Worm (Caenorhabditis elegans) whole organism, L2 larva: ENCODE measurements around the gene arrd-6.

Experiments used
- C34F6.9 ChIP-seq: fragments of 150-350 bp; optimal IDR thresholded peaks from 2 replicates; lab custom pipeline; 2014; ENCODE audit warnings: missing biosample characterization, missing genetic modification characterization
- F13H6.1 ChIP-seq: sonication (generic microtip); optimal IDR thresholded peaks from 2 replicates; lab custom pipeline; 2016; ENCODE audit warnings: missing genetic modification characterization, missing compliant biosample characterization
- R02D3.7 ChIP-seq: fragments of 150-350 bp; optimal IDR thresholded peaks from 2 replicates; lab custom pipeline; 2014; ENCODE audit warnings: missing biosample characterization, missing genetic modification characterization
- Y55F3AM.14 ChIP-seq: fragments of 200-800 bp; sonication (Bioruptor generic); optimal IDR thresholded peaks from 2 replicates; lab custom pipeline; 2018; ENCODE audit warnings: mild to moderate bottlenecking, missing genetic modification characterization, missing compliant biosample characterization
- ZK546.5 ChIP-seq: sonication (generic microtip); optimal IDR thresholded peaks from 2 replicates; lab custom pipeline; 2017; ENCODE audit warnings: missing biosample characterization, missing genetic modification characterization
- alr-1 ChIP-seq: fragments of 150-350 bp; optimal IDR thresholded peaks from 2 replicates; lab custom pipeline; 2014; ENCODE audit warnings: missing biosample characterization, missing genetic modification characterization
- aly-2 ChIP-seq: fragments of 150-350 bp; optimal IDR thresholded peaks from 2 replicates; lab custom pipeline; 2014; ENCODE audit warnings: missing biosample characterization, missing genetic modification characterization
- ama-1 ChIP-seq: fragments of 150-350 bp; optimal IDR thresholded peaks from 2 replicates; lab custom pipeline; 2018; ENCODE audit warnings: inconsistent platforms
- ceh-16 ChIP-seq: fragments of 150-350 bp; optimal IDR thresholded peaks from 2 replicates; lab custom pipeline; 2014; ENCODE audit warnings: missing biosample characterization, missing genetic modification characterization
- ceh-82 ChIP-seq: fragments of 150-350 bp; optimal IDR thresholded peaks from 2 replicates; lab custom pipeline; 2014; ENCODE audit warnings: missing biosample characterization, missing genetic modification characterization
- crh-2 ChIP-seq: sonication (generic microtip); optimal IDR thresholded peaks from 2 replicates; lab custom pipeline; 2017; ENCODE audit warnings: missing biosample characterization, missing genetic modification characterization
- fos-1 ChIP-seq: fragments of 150-350 bp; optimal IDR thresholded peaks from 2 replicates; lab custom pipeline; 2014; ENCODE audit warnings: missing biosample characterization, missing genetic modification characterization
- gmeb-1 ChIP-seq: fragments of 150-350 bp; optimal IDR thresholded peaks from 2 replicates; lab custom pipeline; 2014; ENCODE audit warnings: missing biosample characterization, missing genetic modification characterization
- lin-11 ChIP-seq: fragments of 150-350 bp; sonication (generic microtip); optimal IDR thresholded peaks from 2 replicates; lab custom pipeline; 2014; ENCODE audit warnings: missing biosample characterization, missing genetic modification characterization, inconsistent platforms, mixed read lengths
- lin-13 ChIP-seq: fragments of 150-350 bp; optimal IDR thresholded peaks from 2 replicates; lab custom pipeline; 2014; ENCODE audit warnings: missing biosample characterization, missing genetic modification reagents, missing genetic modification characterization
- lin-39 ChIP-seq: fragments of 150-350 bp; optimal IDR thresholded peaks from 2 replicates; lab custom pipeline; 2014; ENCODE audit warnings: missing biosample characterization, missing genetic modification reagents, missing genetic modification characterization
- lsy-2 ChIP-seq, 2 experiments: fragments of 150-350 bp in 1 of 2; sonication (generic microtip) in 1 of 2; optimal IDR thresholded peaks; 2 replicates each; lab custom pipeline; 2014 to 2017; ENCODE audit warnings: missing biosample characterization in 2 of 2, missing genetic modification characterization in 2 of 2
- mab-5 ChIP-seq: fragments of 150-350 bp; optimal IDR thresholded peaks from 2 replicates; lab custom pipeline; 2014; ENCODE audit warnings: missing biosample characterization, missing genetic modification characterization
- mdl-1 ChIP-seq, 2 experiments: fragments of 150-350 bp in 1 of 2; sonication (generic microtip) in 1 of 2; optimal IDR thresholded peaks; 2 replicates each; lab custom pipeline; 2017; ENCODE audit warnings: missing biosample characterization in 2 of 2, missing genetic modification characterization in 2 of 2
- nhr-10 ChIP-seq: sonication (generic microtip); optimal IDR thresholded peaks from 2 replicates; lab custom pipeline; 2017; ENCODE audit warnings: missing biosample characterization, missing genetic modification characterization
- nhr-129 ChIP-seq: fragments of 150-350 bp; optimal IDR thresholded peaks from 2 replicates; lab custom pipeline; 2014; ENCODE audit warnings: missing biosample characterization, missing genetic modification characterization
- nhr-21 ChIP-seq: fragments of 150-350 bp; optimal IDR thresholded peaks from 2 replicates; lab custom pipeline; 2014; ENCODE audit warnings: missing biosample characterization, missing genetic modification characterization
- nhr-25 ChIP-seq: fragments of 150-350 bp; sonication (generic microtip); optimal IDR thresholded peaks from 3 replicates; lab custom pipeline; 2014; ENCODE audit warnings: missing biosample characterization, missing genetic modification characterization
- nhr-6 ChIP-seq: fragments of 150-350 bp; optimal IDR thresholded peaks from 2 replicates; lab custom pipeline; 2014; ENCODE audit warnings: missing biosample characterization, missing genetic modification characterization
- peb-1 ChIP-seq: fragments of 150-350 bp; optimal IDR thresholded peaks from 2 replicates; lab custom pipeline; 2014; ENCODE audit warnings: missing biosample characterization, missing genetic modification characterization
- sem-4 ChIP-seq: fragments of 150-350 bp; optimal IDR thresholded peaks from 2 replicates; lab custom pipeline; 2014; ENCODE audit warnings: missing biosample characterization, missing genetic modification reagents, missing genetic modification characterization
- skn-1 ChIP-seq: sonication (generic microtip); optimal IDR thresholded peaks from 2 replicates; lab custom pipeline; 2017; ENCODE audit warnings: missing biosample characterization, missing genetic modification characterization
- sma-3 ChIP-seq: sonication (generic microtip); optimal IDR thresholded peaks from 2 replicates; lab custom pipeline; 2016; ENCODE audit warnings: missing genetic modification reagents, missing genetic modification characterization, missing compliant biosample characterization
- sma-9 ChIP-seq, 2 experiments: fragments of 150-350 bp in 1 of 2; sonication (generic microtip) in 1 of 2; optimal IDR thresholded peaks; 2 replicates each; lab custom pipeline; 2014 to 2016; ENCODE audit warnings: missing genetic modification characterization in 2 of 2, mild to moderate bottlenecking in 1 of 2, missing biosample characterization in 1 of 2, missing compliant biosample characterization in 1 of 2, missing genetic modification reagents in 1 of 2, moderate library complexity in 1 of 2
- snpc-4 ChIP-seq: fragments of 150-350 bp; optimal IDR thresholded peaks from 2 replicates; lab custom pipeline; 2014; ENCODE audit warnings: missing biosample characterization, missing genetic modification characterization
- unc-39 ChIP-seq: fragments of 150-350 bp; optimal IDR thresholded peaks from 2 replicates; lab custom pipeline; 2014; ENCODE audit warnings: missing biosample characterization, missing genetic modification characterization
- unc-55 ChIP-seq: fragments of 150-350 bp; sonication (generic microtip); optimal IDR thresholded peaks from 3 replicates; lab custom pipeline; 2014; ENCODE audit warnings: missing biosample characterization, missing genetic modification reagents, missing genetic modification characterization
- unc-62 ChIP-seq: fragments of 150-350 bp; optimal IDR thresholded peaks from 2 replicates; lab custom pipeline; 2014; ENCODE audit warnings: missing biosample characterization, missing genetic modification reagents, missing genetic modification characterization
- zag-1 ChIP-seq: fragments of 150-350 bp; optimal IDR thresholded peaks from 2 replicates; lab custom pipeline; 2014; ENCODE audit warnings: missing biosample characterization, missing genetic modification characterization
- ztf-11 ChIP-seq: sonication (generic microtip); optimal IDR thresholded peaks from 2 replicates; lab custom pipeline; 2017; ENCODE audit warnings: missing biosample characterization, missing genetic modification characterization
- ztf-4 ChIP-seq: fragments of 150-350 bp; optimal IDR thresholded peaks from 2 replicates; lab custom pipeline; 2014; ENCODE audit warnings: missing biosample characterization, missing genetic modification characterization

The arrd-6 gene

DNA sequence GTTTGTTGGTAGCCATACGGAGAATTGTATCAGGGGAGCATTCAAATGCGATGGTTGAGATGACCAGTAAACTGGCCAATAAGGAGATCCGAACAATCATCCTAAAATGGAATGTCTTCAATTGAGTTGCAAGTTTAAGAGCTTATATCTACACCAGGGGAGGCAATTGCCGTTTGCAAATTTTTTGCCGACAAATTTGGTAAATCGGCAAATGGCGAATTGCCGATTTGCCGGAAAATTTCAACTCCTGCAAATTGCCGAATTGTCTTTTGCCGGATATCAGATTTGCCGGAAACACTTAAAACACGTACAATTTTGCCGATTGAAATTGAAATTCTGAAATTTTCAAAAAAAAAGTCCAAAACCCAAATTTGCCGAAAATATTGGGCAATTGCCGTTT lies 7.7 kb upstream of the arrd-6 start, which contains the start of gene F40F8.5:
Gene F40F8.5, minus strand, starts transcription at position 101 of the 400 bp plus-strand sequence.
- TF ChIP-seq lin-39 (no peak), nhr-25 (tag; lab: Kevin White, UChicago) (no peak), sem-4 (tag; lab: Kevin White, UChicago) (no peak), lin-11 (no peak), unc-62 (GFP tag; lab: Kevin White, UChicago) (no peak), ztf-11 (tag; lab: Kevin White, UChicago) (no peak), lin-13 (no peak), fos-1 (tag; lab: Kevin White, UChicago) (no peak)

DNA sequence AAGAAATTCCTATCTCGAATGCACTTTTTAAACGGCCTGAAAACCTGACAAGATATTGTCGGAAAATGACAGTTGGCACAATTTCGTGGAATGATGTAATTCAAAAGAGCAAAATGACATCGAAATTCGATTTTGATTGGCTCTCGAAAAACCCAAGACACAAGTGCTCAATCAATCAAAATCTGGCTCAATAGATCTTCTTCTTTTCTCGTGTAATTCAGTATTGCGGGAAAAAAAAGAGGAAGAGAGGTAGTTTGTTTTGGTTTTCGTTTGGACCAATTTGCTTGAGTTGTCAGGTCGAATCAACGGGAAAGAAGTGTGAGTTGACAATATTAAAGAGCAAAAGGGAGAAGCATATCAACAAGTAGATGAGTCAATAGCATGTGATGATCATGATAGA lies 6.8 kb upstream of the arrd-6 start:
- TF ChIP-seq fos-1 (tag; lab: Kevin White, UChicago) (no peak), aly-2 (tag; lab: Kevin White, UChicago) (no peak), ceh-16 (tag; lab: Kevin White, UChicago) (no peak), unc-55 (GFP tag; lab: Kevin White, UChicago) (no peak), C34F6.9 (no peak), unc-39 (no peak), mdl-1 (tag; optimal IDR thresholded peaks at IDR 0.05; lab: Kevin White, UChicago) (no peak), lin-11 (no peak), nhr-6 (tag; lab: Kevin White, UChicago) (no peak), nhr-10 (tag; lab: Kevin White, UChicago) (no peak), crh-2 (tag; lab: Kevin White, UChicago) (no peak), alr-1 (tag; lab: Kevin White, UChicago) (no peak), lsy-2 (tag; optimal IDR thresholded peaks at IDR 0.05; lab: Kevin White, UChicago) (peak in 1 of 2 experiments; percentile 39), peb-1 (tag; lab: Kevin White, UChicago) (no peak), zag-1 (tag; lab: Kevin White, UChicago) (no peak), ztf-4 (no peak), F13H6.1 (tag; lab: Kevin White, UChicago) (peak; percentile 11), nhr-129 (tag; lab: Kevin White, UChicago) (peak; percentile 88), ZK546.5 (tag; lab: Kevin White, UChicago) (no peak), Y55F3AM.14 (no peak), gmeb-1 (tag; lab: Kevin White, UChicago) (no peak), sem-4 (tag; lab: Kevin White, UChicago) (no peak), ceh-82 (tag; lab: Kevin White, UChicago) (no peak)

DNA sequence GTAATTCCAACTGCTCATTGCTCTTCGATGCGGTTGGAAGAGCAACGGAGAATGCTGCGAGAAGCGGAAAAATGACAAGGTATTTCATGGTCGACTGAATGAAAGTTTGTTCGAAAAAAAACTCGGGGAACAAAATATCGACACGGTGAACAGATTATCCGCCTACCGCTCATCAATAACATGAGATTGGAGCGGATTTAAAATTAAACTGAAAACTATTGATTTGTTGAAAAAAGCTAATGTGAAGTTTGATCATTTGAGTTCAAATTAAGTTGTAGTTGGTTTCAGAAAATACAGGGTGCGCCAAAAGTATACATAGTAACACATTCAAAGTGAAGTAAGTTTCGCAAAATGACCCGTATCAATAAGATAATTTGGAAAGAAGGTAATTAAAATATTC lies 2.4 kb upstream of the arrd-6 start, which contains the start of gene F40F8.4:
Gene F40F8.4, minus strand, starts transcription at position 101 of the 400 bp plus-strand sequence.
- TF ChIP-seq gmeb-1 (tag; lab: Kevin White, UChicago) (no peak), mab-5 (no peak), ZK546.5 (tag; lab: Kevin White, UChicago) (no peak), nhr-21 (tag; lab: Kevin White, UChicago) (no peak), lin-39 (no peak), crh-2 (tag; lab: Kevin White, UChicago) (no peak), sma-3 (GFP tag; lab: Kevin White, UChicago) (no peak), sem-4 (tag; lab: Kevin White, UChicago) (no peak), ama-1 (lab: Kevin White, UChicago) (no peak), unc-62 (GFP tag; lab: Kevin White, UChicago) (no peak), F13H6.1 (tag; lab: Kevin White, UChicago) (no peak), R02D3.7 (tag; lab: Kevin White, UChicago) (no peak), skn-1 (tag; lab: Kevin White, UChicago) (no peak), snpc-4 (no peak)

DNA sequence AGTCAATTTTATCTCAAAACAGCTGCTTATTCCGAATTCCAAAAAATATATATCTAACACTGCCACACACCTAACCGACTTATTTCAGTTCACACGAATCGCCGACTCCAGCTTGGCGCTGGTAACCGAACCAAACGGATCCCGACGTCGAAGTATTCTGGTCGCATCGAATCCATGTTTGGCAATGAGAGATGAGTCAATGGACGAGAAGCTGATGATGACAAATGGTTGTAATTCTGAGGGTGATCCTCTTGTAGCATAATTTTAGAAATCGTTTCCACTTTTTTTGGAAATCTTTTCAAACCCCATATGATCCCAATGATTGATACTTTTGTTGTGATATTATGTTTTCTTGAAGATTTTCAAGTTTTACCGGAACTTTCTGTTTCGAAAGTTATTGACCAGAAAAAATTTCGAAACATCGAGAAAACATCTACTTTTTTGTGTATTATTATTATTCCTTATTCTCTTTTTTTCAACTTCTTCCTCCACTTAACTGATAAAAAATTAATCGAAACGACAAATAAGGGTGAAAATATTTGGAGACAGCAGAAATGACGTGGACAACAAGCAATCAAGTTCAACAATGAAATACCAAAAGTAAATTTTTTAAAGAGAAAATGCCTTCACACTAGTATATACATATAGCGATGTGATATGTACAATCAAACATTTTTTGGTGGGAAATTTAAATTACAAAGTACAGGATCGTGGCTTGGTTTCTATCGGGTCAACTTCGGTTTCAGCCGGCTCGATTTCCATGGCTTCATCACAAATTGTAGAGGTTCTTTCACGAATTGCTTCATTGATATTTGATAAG lies 7.5 kb downstream of the arrd-6 start:
- peak; percentile 45 for TF ChIP-seq sma-9 (GFP tag; optimal IDR thresholded peaks at IDR 0.05; lab: Kevin White, UChicago)
- no peak for TF ChIP-seq sma-9 (tag; optimal IDR thresholded peaks at IDR 0.05; lab: Kevin White, UChicago)
- no peak for TF ChIP-seq R02D3.7 (tag; lab: Kevin White, UChicago)
- TF ChIP-seq gmeb-1 (tag; lab: Kevin White, UChicago) = peak; percentile 40
- peak; percentile 8 for TF ChIP-seq lin-13
- TF ChIP-seq nhr-129 (tag; lab: Kevin White, UChicago) = peak; percentile 26
- TF ChIP-seq fos-1 (tag; lab: Kevin White, UChicago) = peak; percentile 4
- no peak for TF ChIP-seq alr-1 (tag; lab: Kevin White, UChicago)
- TF ChIP-seq mab-5 = no peak
